Worm (Caenorhabditis elegans) whole organism, young adult: ENCODE results near the gene Y73F4A.3.

Source experiments
- B0019.2 ChIP-seq: fragments of 200-800 bp; sonication (Bioruptor generic); conservative IDR thresholded peaks from 2 replicates; pipeline ENCODE4 v1.3.6; 2022; ENCODE audit warnings: missing genetic modification reagents, missing genetic modification characterization, missing compliant biosample characterization
- B0336.3 ChIP-seq: fragments of 200-800 bp; sonication (Bioruptor generic); IDR thresholded peaks from 2 replicates; pipeline ENCODE4 v1.3.6; 2022; ENCODE audit warnings: missing genetic modification characterization, missing compliant biosample characterization
- C06A6.2 ChIP-seq: fragments of 200-800 bp; sonication (Bioruptor generic); conservative IDR thresholded peaks from 2 replicates; pipeline ENCODE4 v1.3.6; 2022; ENCODE audit warnings: missing genetic modification characterization, missing compliant biosample characterization
- D2030.7 ChIP-seq: fragments of 200-800 bp; sonication (Bioruptor generic); IDR thresholded peaks from 2 replicates; pipeline ENCODE4 v1.3.6; 2022; ENCODE audit warnings: missing genetic modification reagents, missing genetic modification characterization, missing compliant biosample characterization
- F52B5.7 ChIP-seq: sonication (generic microtip); optimal IDR thresholded peaks from 2 replicates; lab custom pipeline; 2016; ENCODE audit warnings: mild to moderate bottlenecking, missing genetic modification characterization, missing compliant biosample characterization
- F57C9.4 ChIP-seq: sonication (generic microtip); optimal IDR thresholded peaks from 2 replicates; lab custom pipeline; 2017; ENCODE audit warnings: mild to moderate bottlenecking, missing genetic modification characterization, missing compliant biosample characterization
- T26A5.8 ChIP-seq: sonication (generic microtip); optimal IDR thresholded peaks from 2 replicates; lab custom pipeline; 2016; ENCODE audit warnings: missing genetic modification characterization, missing compliant biosample characterization
- Y53F4B.3 ChIP-seq: fragments of 200-800 bp; sonication (Bioruptor generic); IDR thresholded peaks from 2 replicates; pipeline ENCODE4 v1.3.6; 2022; ENCODE audit warnings: missing genetic modification reagents, missing genetic modification characterization, missing compliant biosample characterization
- ama-1 ChIP-seq, 3 experiments: fragments of 150-350 bp in 1 of 3; sonication (generic microtip) in 2 of 3; optimal IDR thresholded peaks; 2 replicates each; lab custom pipeline; 2014 to 2018; ENCODE audit warnings: missing biosample characterization in 2 of 3, missing genetic modification characterization in 2 of 3, missing genetic modification reagents in 2 of 3
- aptf-2 ChIP-seq: fragments of 200-800 bp; sonication (Bioruptor generic); conservative IDR thresholded peaks from 2 replicates; pipeline ENCODE4 v1.3.6; 2022; ENCODE audit warnings: missing genetic modification reagents, missing genetic modification characterization, missing compliant biosample characterization
- aptf-3 ChIP-seq: fragments of 200-800 bp; sonication (Bioruptor generic); IDR thresholded peaks from 2 replicates; pipeline ENCODE4 v1.3.6; 2022; ENCODE audit warnings: missing genetic modification characterization, missing compliant biosample characterization
- attf-3 ChIP-seq: fragments of 200-800 bp; sonication (Bioruptor generic); conservative IDR thresholded peaks from 2 replicates; pipeline ENCODE4 v1.3.6; 2022; ENCODE audit warnings: missing genetic modification reagents, missing genetic modification characterization, missing compliant biosample characterization
- ceh-100 ChIP-seq: fragments of 200-800 bp; sonication (Bioruptor generic); IDR thresholded peaks from 2 replicates; pipeline ENCODE4 v1.3.6; 2022; ENCODE audit warnings: missing genetic modification reagents, missing genetic modification characterization, missing compliant biosample characterization
- ceh-79 ChIP-seq: sonication (generic microtip); optimal IDR thresholded peaks from 2 replicates; lab custom pipeline; 2017; ENCODE audit warnings: mild to moderate bottlenecking, missing genetic modification characterization, missing compliant biosample characterization
- ceh-91 ChIP-seq: fragments of 200-800 bp; sonication (Bioruptor generic); IDR thresholded peaks from 2 replicates; pipeline ENCODE4 v1.3.6; 2022; ENCODE audit warnings: missing genetic modification reagents, missing genetic modification characterization, missing compliant biosample characterization
- die-1 ChIP-seq: sonication (generic microtip); optimal IDR thresholded peaks from 2 replicates; lab custom pipeline; 2016; ENCODE audit warnings: missing genotype, mild to moderate bottlenecking, missing genetic modification characterization, missing compliant biosample characterization
- dox-1 ChIP-seq: fragments of 200-800 bp; sonication (Bioruptor generic); IDR thresholded peaks from 2 replicates; pipeline ENCODE4 v1.3.6; 2022; ENCODE audit warnings: missing genetic modification reagents, missing genetic modification characterization, missing compliant biosample characterization
- egl-44 ChIP-seq: fragments of 200-800 bp; sonication (Bioruptor generic); IDR thresholded peaks from 2 replicates; pipeline ENCODE4 v1.3.6; 2022; ENCODE audit warnings: missing genetic modification reagents, missing genetic modification characterization, missing compliant biosample characterization
- ekl-4 ChIP-seq: fragments of 200-800 bp; sonication (Bioruptor generic); IDR thresholded peaks from 2 replicates; pipeline ENCODE4 v1.3.6; 2022; ENCODE audit warnings: missing genetic modification reagents, missing genetic modification characterization, missing compliant biosample characterization
- hlh-12 ChIP-seq: sonication (generic microtip); optimal IDR thresholded peaks from 2 replicates; lab custom pipeline; 2016; ENCODE audit warnings: missing genetic modification characterization, missing compliant biosample characterization
- hmg-20 ChIP-seq: fragments of 200-800 bp; sonication (Bioruptor generic); IDR thresholded peaks from 2 replicates; pipeline ENCODE4 v1.3.6; 2022; ENCODE audit warnings: missing genetic modification reagents, missing genetic modification characterization, missing compliant biosample characterization
- hrde-1 ChIP-seq: sonication (generic microtip); optimal IDR thresholded peaks from 2 replicates; lab custom pipeline; 2016; ENCODE audit warnings: missing genetic modification characterization, mild to moderate bottlenecking, missing compliant biosample characterization, moderate library complexity, missing genotype, missing genetic modification reagents, borderline replicate concordance
- lin-40 ChIP-seq: sonication (generic microtip); optimal IDR thresholded peaks from 2 replicates; lab custom pipeline; 2016; ENCODE audit warnings: missing genetic modification characterization, mild to moderate bottlenecking, missing compliant biosample characterization, missing genotype, missing genetic modification reagents
- lin-54 ChIP-seq: fragments of 200-800 bp; sonication (Bioruptor generic); optimal IDR thresholded peaks from 2 replicates; lab custom pipeline; 2018; ENCODE audit warnings: mild to moderate bottlenecking, missing genetic modification characterization, missing compliant biosample characterization
- lsy-27 ChIP-seq: sonication (generic microtip); optimal IDR thresholded peaks from 2 replicates; lab custom pipeline; 2017; ENCODE audit warnings: missing genetic modification characterization, mild to moderate bottlenecking, missing compliant biosample characterization, antibody characterized with exemption, missing genotype, borderline replicate concordance; ENCODE audit not compliant: insufficient read depth
- madf-10 ChIP-seq: sonication (generic microtip); optimal IDR thresholded peaks from 2 replicates; lab custom pipeline; 2016; ENCODE audit warnings: mild to moderate bottlenecking, missing genetic modification characterization, missing compliant biosample characterization
- nfyb-1 ChIP-seq: fragments of 200-800 bp; sonication (Bioruptor generic); IDR thresholded peaks from 2 replicates; pipeline ENCODE4 v1.3.6; 2022; ENCODE audit warnings: missing genetic modification reagents, missing genetic modification characterization, missing compliant biosample characterization
- pbrm-1 ChIP-seq: fragments of 200-800 bp; sonication (Bioruptor generic); IDR thresholded peaks from 2 replicates; pipeline ENCODE4 v1.3.6; 2022; ENCODE audit warnings: missing genetic modification reagents, missing genetic modification characterization, missing compliant biosample characterization
- rcor-1 ChIP-seq: fragments of 200-800 bp; sonication (Bioruptor generic); IDR thresholded peaks from 2 replicates; pipeline ENCODE4 v1.3.6; 2022; ENCODE audit warnings: missing genetic modification reagents, missing genetic modification characterization, missing compliant biosample characterization
- sea-2 ChIP-seq: fragments of 200-800 bp; sonication (Bioruptor generic); IDR thresholded peaks from 2 replicates; pipeline ENCODE4 v1.3.6; 2022; ENCODE audit warnings: missing genetic modification characterization, missing compliant biosample characterization
- snpc-1.3 ChIP-seq: sonication (generic microtip); optimal IDR thresholded peaks from 2 replicates; lab custom pipeline; 2017; ENCODE audit warnings: missing genetic modification characterization, mild to moderate bottlenecking, missing compliant biosample characterization, antibody characterized with exemption, moderate library complexity, missing genotype, missing genetic modification reagents; ENCODE audit not compliant: insufficient read depth
- snpc-4 ChIP-seq, 5 experiments: fragments of 150-350 bp in 1 of 5; sonication (generic microtip) in 4 of 5; optimal IDR thresholded peaks; 2 replicates each; lab custom pipeline; 2014 to 2018; ENCODE audit warnings: missing genetic modification characterization in 5 of 5, missing biosample characterization in 3 of 5, antibody characterized with exemption in 2 of 5, mild to moderate bottlenecking in 2 of 5, missing compliant biosample characterization in 2 of 5, missing genotype in 2 of 5, moderate library complexity in 2 of 5, missing genetic modification reagents in 1 of 5
- zim-3 ChIP-seq: sonication (generic microtip); optimal IDR thresholded peaks from 2 replicates; lab custom pipeline; 2017; ENCODE audit warnings: mild to moderate bottlenecking, missing genetic modification characterization, moderate library complexity, missing compliant biosample characterization
- ztf-25 ChIP-seq: fragments of 200-800 bp; sonication (Bioruptor generic); IDR thresholded peaks from 2 replicates; pipeline ENCODE4 v1.3.6; 2022; ENCODE audit warnings: missing genetic modification reagents, missing genetic modification characterization, missing compliant biosample characterization
- ztf-26 ChIP-seq: sonication (generic microtip); optimal IDR thresholded peaks from 2 replicates; lab custom pipeline; 2017; ENCODE audit warnings: missing genetic modification characterization, missing compliant biosample characterization
- ztf-28 ChIP-seq: fragments of 200-800 bp; sonication (Bioruptor generic); IDR thresholded peaks from 2 replicates; pipeline ENCODE4 v1.3.6; 2022; ENCODE audit warnings: missing genetic modification reagents, missing genetic modification characterization, missing compliant biosample characterization
- ztf-3 ChIP-seq: fragments of 200-800 bp; sonication (Bioruptor generic); optimal IDR thresholded peaks from 2 replicates; lab custom pipeline; 2018; ENCODE audit warnings: mild to moderate bottlenecking, missing genetic modification characterization, missing compliant biosample characterization

Gene Y73F4A.3

DNA sequence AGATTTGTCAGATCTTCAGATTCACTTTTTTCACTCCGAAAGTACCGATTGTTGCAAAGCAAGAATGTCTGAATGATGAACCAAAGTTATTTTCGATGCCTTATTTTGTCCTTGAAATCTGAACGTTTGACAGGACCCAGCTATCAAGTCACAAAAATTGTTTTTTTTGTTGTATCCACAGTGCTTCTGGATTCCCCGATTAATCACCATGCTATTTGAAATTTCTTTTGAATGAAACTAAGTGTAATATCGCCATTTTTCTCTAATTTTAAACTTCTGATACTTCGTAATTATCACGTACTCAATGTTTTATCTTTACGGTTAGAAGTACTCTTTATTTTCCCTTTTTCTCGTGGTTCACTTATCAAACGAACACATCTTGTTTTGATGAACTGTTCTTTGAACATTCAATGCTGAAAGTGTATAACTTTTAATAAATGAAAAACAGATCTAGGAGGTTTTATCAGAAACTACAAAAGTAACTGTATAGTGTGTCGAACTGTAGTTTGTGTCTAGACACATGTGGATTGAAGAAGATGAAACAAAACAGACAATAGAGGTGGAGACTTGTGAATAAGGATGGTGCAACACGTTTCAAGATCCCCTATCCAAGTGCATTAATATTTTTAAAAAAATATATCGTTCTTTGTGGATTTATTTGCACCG is 11.3 kb upstream of the Y73F4A.3 start:
- TF ChIP-seq aptf-3 (GFP tag; lab: Robert Waterston, UW) (no peak), B0336.3 (no peak), hmg-20 (GFP tag; lab: Robert Waterston, UW) (no peak), ztf-28 (GFP tag; lab: Robert Waterston, UW) (no peak), Y53F4B.3 (GFP tag; lab: Robert Waterston, UW) (no peak), lsy-27 (tag; lab: Kevin White, UChicago) (no peak), lin-54 (no peak), egl-44 (GFP tag; lab: Robert Waterston, UW) (no peak), pbrm-1 (no peak), ztf-26 (no peak), nfyb-1 (GFP tag; lab: Robert Waterston, UW) (no peak)

DNA sequence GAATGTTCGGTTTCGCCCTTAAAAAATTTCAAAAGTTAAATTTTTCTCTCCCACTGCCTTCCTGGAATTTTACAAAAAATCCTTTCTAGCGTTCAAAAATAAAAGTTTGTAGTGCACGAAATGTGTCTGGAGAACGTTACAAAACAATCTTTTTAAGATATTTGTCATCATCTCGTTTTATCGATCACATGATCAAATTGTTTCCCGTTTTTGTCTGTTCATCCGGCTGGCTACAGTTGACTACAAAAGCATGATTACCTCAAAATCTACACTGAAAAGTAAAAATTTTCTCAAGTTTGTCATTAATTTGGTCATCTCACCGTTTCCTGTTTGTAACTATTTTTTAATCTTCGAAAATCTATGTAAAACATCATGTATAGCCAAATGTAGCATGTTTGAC is 10.7 kb upstream of the Y73F4A.3 start:
- TF ChIP-seq F57C9.4 (tag; lab: Kevin White, UChicago) (no peak), lin-40 (tag; lab: Kevin White, UChicago) (no peak), die-1 (tag; lab: Kevin White, UChicago) (no peak), C06A6.2 (GFP tag; lab: Robert Waterston, UW) (no peak), T26A5.8 (tag; lab: Kevin White, UChicago) (no peak), ceh-100 (GFP tag; lab: Robert Waterston, UW) (no peak), sea-2 (GFP tag; lab: Robert Waterston, UW) (no peak), ceh-79 (tag; lab: Kevin White, UChicago) (no peak), attf-3 (no peak), D2030.7 (no peak), dox-1 (GFP tag; lab: Robert Waterston, UW) (no peak), hrde-1 (no peak), hmg-20 (GFP tag; lab: Robert Waterston, UW) (no peak), hlh-12 (tag; lab: Kevin White, UChicago) (no peak), rcor-1 (GFP tag; lab: Robert Waterston, UW) (no peak), madf-10 (tag; lab: Kevin White, UChicago) (no peak), zim-3 (tag; lab: Kevin White, UChicago) (no peak), ekl-4 (GFP tag; lab: Robert Waterston, UW) (no peak), ceh-91 (no peak)
- TF ChIP-seq, all 124 proteins: peak for 0

DNA sequence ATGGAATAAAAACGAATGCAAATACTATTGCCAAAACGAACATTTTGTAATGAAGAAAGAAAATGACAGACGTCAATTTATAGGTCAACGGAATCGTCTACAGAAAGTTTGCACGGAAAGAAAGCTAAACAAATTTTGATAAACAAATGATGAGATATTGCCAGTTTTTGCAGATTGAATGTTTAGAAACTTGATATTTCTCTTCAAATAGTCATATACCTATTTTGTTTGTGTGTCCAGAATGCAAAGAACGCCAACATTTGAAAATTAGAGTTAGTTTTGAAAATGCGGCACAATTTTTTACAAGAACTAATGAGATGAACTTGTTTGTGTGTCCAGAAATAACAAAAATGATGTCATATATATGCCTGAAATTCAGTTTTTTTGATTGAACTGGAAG is 5.0 kb upstream of the Y73F4A.3 start, which contains the start of gene Y73F4A.1:
Y73F4A.1 (minus strand) TSS at position 101 of the 400 bp plus-strand sequence.
- TF ChIP-seq B0019.2 (GFP tag; lab: Robert Waterston, UW) (no peak), ama-1 (optimal IDR thresholded peaks at IDR 0.05; lab: Kevin White, UChicago) (no peak), ama-1 (GFP tag; optimal IDR thresholded peaks at IDR 0.05; lab: Kevin White, UChicago) (no peak), ztf-3 (GFP tag; lab: Kevin White, UChicago) (no peak), F52B5.7 (no peak), ztf-25 (GFP tag; lab: Robert Waterston, UW) (no peak), aptf-2 (GFP tag; lab: Robert Waterston, UW) (no peak), snpc-1.3 (no peak), snpc-4 (GFP tag; optimal IDR thresholded peaks at IDR 0.05; lab: Kevin White, UChicago) (no peak), snpc-4 (tag; optimal IDR thresholded peaks at IDR 0.05; lab: Kevin White, UChicago) (no peak), ceh-79 (tag; lab: Kevin White, UChicago) (no peak)
